Worm (Caenorhabditis elegans) whole organism, L3 larva: Measurements from ENCODE around the gene nhr-269.
A peak's percentile ranks its signal among the peaks of the same experiment; 100 is the strongest.

Experiments used
- ZK546.5 ChIP-seq: sonication (generic microtip); optimal IDR thresholded peaks from 2 replicates; lab custom pipeline; 2017; ENCODE audit warnings: missing biosample characterization, missing genetic modification characterization
- aly-2 ChIP-seq: fragments of 150-350 bp; optimal IDR thresholded peaks from 2 replicates; lab custom pipeline; 2014; ENCODE audit warnings: missing biosample characterization, missing genetic modification characterization
- ama-1 ChIP-seq: fragments of 150-350 bp; optimal IDR thresholded peaks from 2 replicates; lab custom pipeline; 2018
- ceh-16 ChIP-seq: sonication (generic microtip); optimal IDR thresholded peaks from 2 replicates; lab custom pipeline; 2017; ENCODE audit warnings: missing biosample characterization, missing genetic modification characterization
- ceh-9 ChIP-seq: sonication (generic microtip); optimal IDR thresholded peaks from 2 replicates; lab custom pipeline; 2018; ENCODE audit warnings: missing biosample characterization, missing genetic modification characterization
- egl-27 ChIP-seq: sonication (generic microtip); optimal IDR thresholded peaks from 4 replicates; lab custom pipeline; 2017; ENCODE audit warnings: missing biosample characterization, missing genetic modification reagents, missing genetic modification characterization
- egl-5 ChIP-seq: fragments of 150-350 bp; optimal IDR thresholded peaks from 2 replicates; lab custom pipeline; 2017; ENCODE audit warnings: missing biosample characterization, missing genetic modification reagents, missing genetic modification characterization, inconsistent platforms
- elt-1 ChIP-seq: fragments of 150-350 bp; optimal IDR thresholded peaks from 2 replicates; lab custom pipeline; 2014; ENCODE audit warnings: missing biosample characterization, missing genetic modification characterization
- elt-2 ChIP-seq: sonication (generic microtip); optimal IDR thresholded peaks from 2 replicates; lab custom pipeline; 2016; ENCODE audit warnings: missing genetic modification reagents, mild to moderate bottlenecking, missing genetic modification characterization, missing compliant biosample characterization
- elt-3 ChIP-seq, 3 experiments: fragments of 150-350 bp in 1 of 3; sonication (generic microtip) in 2 of 3; optimal IDR thresholded peaks; 2 replicates in 2 of 3; 4 replicates in 1 of 3; lab custom pipeline; 2014 to 2017; ENCODE audit warnings: missing biosample characterization in 3 of 3, missing genetic modification characterization in 3 of 3
- eor-1 ChIP-seq, 2 experiments: fragments of 150-350 bp; optimal IDR thresholded peaks; 2 replicates each; lab custom pipeline; 2014 to 2018; ENCODE audit warnings: missing biosample characterization in 2 of 2, missing genetic modification characterization in 2 of 2
- fkh-10 ChIP-seq: sonication (generic microtip); optimal IDR thresholded peaks from 2 replicates; lab custom pipeline; 2017; ENCODE audit warnings: missing biosample characterization, missing genetic modification reagents, missing genetic modification characterization
- fkh-2 ChIP-seq: fragments of 150-350 bp; optimal IDR thresholded peaks from 2 replicates; lab custom pipeline; 2014; ENCODE audit warnings: missing biosample characterization, missing genetic modification reagents, missing genetic modification characterization
- hmg-11 ChIP-seq: sonication (generic microtip); optimal IDR thresholded peaks from 2 replicates; lab custom pipeline; 2016; ENCODE audit warnings: missing genetic modification characterization, missing compliant biosample characterization
- jun-1 ChIP-seq: fragments of 150-350 bp; optimal IDR thresholded peaks from 2 replicates; lab custom pipeline; 2014; ENCODE audit warnings: missing biosample characterization, missing genetic modification reagents, missing genetic modification characterization
- lin-15B ChIP-seq: fragments of 150-350 bp; optimal IDR thresholded peaks from 2 replicates; lab custom pipeline; 2014; ENCODE audit warnings: missing biosample characterization, missing genetic modification characterization
- lin-39 ChIP-seq: fragments of 150-350 bp; optimal IDR thresholded peaks from 2 replicates; lab custom pipeline; 2018; ENCODE audit warnings: missing biosample characterization, missing genetic modification reagents, missing genetic modification characterization
- lsy-12 ChIP-seq: sonication (generic microtip); optimal IDR thresholded peaks from 2 replicates; lab custom pipeline; 2016; ENCODE audit warnings: mild to moderate bottlenecking, missing genetic modification characterization, missing compliant biosample characterization
- mdl-1 ChIP-seq: fragments of 150-350 bp; optimal IDR thresholded peaks from 2 replicates; lab custom pipeline; 2014; ENCODE audit warnings: missing biosample characterization, missing genetic modification characterization
- mml-1 ChIP-seq: fragments of 150-350 bp; sonication (generic microtip); optimal IDR thresholded peaks from 3 replicates; lab custom pipeline; 2014; ENCODE audit warnings: missing biosample characterization, missing genetic modification characterization
- nfya-1 ChIP-seq: sonication (generic microtip); optimal IDR thresholded peaks from 2 replicates; lab custom pipeline; 2017; ENCODE audit warnings: missing genetic modification characterization, mild to moderate bottlenecking, missing compliant biosample characterization, antibody characterized with exemption, moderate library complexity; ENCODE audit not compliant: insufficient read depth
- nhr-23 ChIP-seq: fragments of 150-350 bp; optimal IDR thresholded peaks from 2 replicates; lab custom pipeline; 2014; ENCODE audit warnings: missing biosample characterization, missing genetic modification reagents, missing genetic modification characterization
- nhr-237 ChIP-seq: fragments of 150-350 bp; optimal IDR thresholded peaks from 2 replicates; lab custom pipeline; 2014; ENCODE audit warnings: missing biosample characterization, missing genetic modification characterization
- nhr-25 ChIP-seq: sonication (generic microtip); optimal IDR thresholded peaks from 2 replicates; lab custom pipeline; 2017; ENCODE audit warnings: missing biosample characterization, missing genetic modification characterization
- nhr-28 ChIP-seq: fragments of 150-350 bp; optimal IDR thresholded peaks from 2 replicates; lab custom pipeline; 2014; ENCODE audit warnings: missing biosample characterization, missing genetic modification characterization
- nhr-43 ChIP-seq: sonication (generic microtip); optimal IDR thresholded peaks from 2 replicates; lab custom pipeline; 2016; ENCODE audit warnings: mild to moderate bottlenecking, missing genetic modification characterization, missing compliant biosample characterization; ENCODE audit not compliant: poor library complexity, severe bottlenecking
- nhr-67 ChIP-seq: fragments of 150-350 bp; optimal IDR thresholded peaks from 2 replicates; lab custom pipeline; 2014; ENCODE audit warnings: missing biosample characterization, missing genetic modification characterization
- nhr-76 ChIP-seq: fragments of 150-350 bp; sonication (generic microtip); optimal IDR thresholded peaks from 5 replicates; lab custom pipeline; 2014; ENCODE audit warnings: missing biosample characterization, missing genetic modification characterization
- nhr-77 ChIP-seq: fragments of 150-350 bp; optimal IDR thresholded peaks from 2 replicates; lab custom pipeline; 2014; ENCODE audit warnings: missing biosample characterization, missing genetic modification characterization
- pha-4 ChIP-seq: fragments of 150-350 bp; optimal IDR thresholded peaks from 2 replicates; lab custom pipeline; 2014; ENCODE audit warnings: missing biosample characterization, missing genetic modification reagents, missing genetic modification characterization
- pqm-1 ChIP-seq: fragments of 150-350 bp; optimal IDR thresholded peaks from 2 replicates; lab custom pipeline; 2017; ENCODE audit warnings: missing biosample characterization, missing genetic modification characterization, inconsistent platforms
- snpc-4 ChIP-seq: fragments of 150-350 bp; optimal IDR thresholded peaks from 2 replicates; lab custom pipeline; 2014; ENCODE audit warnings: missing biosample characterization, missing genetic modification characterization
- tbx-2 ChIP-seq: sonication (generic microtip); optimal IDR thresholded peaks from 2 replicates; lab custom pipeline; 2016; ENCODE audit warnings: mild to moderate bottlenecking, missing genetic modification characterization, missing compliant biosample characterization
- unc-39 ChIP-seq: sonication (generic microtip); optimal IDR thresholded peaks from 4 replicates; lab custom pipeline; 2017; ENCODE audit warnings: missing biosample characterization, missing genetic modification characterization
- unc-62 ChIP-seq: fragments of 150-350 bp; sonication (generic microtip); optimal IDR thresholded peaks from 4 replicates; lab custom pipeline; 2014; ENCODE audit warnings: missing biosample characterization, missing genetic modification reagents, missing genetic modification characterization
- zag-1 ChIP-seq: fragments of 150-350 bp; optimal IDR thresholded peaks from 2 replicates; lab custom pipeline; 2014; ENCODE audit warnings: missing biosample characterization, missing genetic modification characterization
- ztf-4 ChIP-seq: fragments of 150-350 bp; optimal IDR thresholded peaks from 2 replicates; lab custom pipeline; 2014; ENCODE audit warnings: missing biosample characterization, missing genetic modification characterization

nhr-269 gene

DNA sequence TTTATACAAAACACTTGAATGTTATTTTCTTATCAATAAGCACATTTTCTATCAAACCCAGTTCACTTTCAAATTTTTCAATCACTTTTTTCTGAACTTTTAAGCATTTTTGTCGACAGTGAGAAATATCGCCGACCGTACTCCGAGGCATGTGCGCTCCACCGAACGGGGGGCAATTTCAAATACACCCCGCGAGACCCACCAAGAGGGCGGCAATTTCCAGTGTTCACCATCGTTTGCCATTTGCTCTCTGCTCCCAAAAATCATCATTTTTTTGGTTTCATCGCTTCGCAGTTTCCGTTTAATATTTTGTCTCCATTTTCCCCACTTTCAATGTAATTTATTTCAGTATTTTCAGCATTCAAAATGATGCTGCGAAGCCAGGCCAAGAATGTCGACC lies 25.7 kb upstream of the nhr-269 start, which contains the start of gene cyb-3:
cyb-3 (plus strand) TSS at position 350 of the 400 bp plus-strand sequence.
- TF ChIP-seq ztf-4 (tag; lab: Kevin White, UChicago): no peak
- no peak for TF ChIP-seq ama-1
- no peak for TF ChIP-seq mdl-1 (tag; lab: Kevin White, UChicago)
- no peak for TF ChIP-seq eor-1 (tag; optimal IDR thresholded peaks at IDR 0.05; lab: Kevin White, UChicago)
- no peak for TF ChIP-seq zag-1 (tag; lab: Kevin White, UChicago)
- TF ChIP-seq hmg-11 (tag; lab: Kevin White, UChicago): no peak
- TF ChIP-seq, all 47 proteins: peak for 0

ce11 chrV:15394906-15395305 lies 25.3 kb upstream of the nhr-269 start, which contains the start of gene T06E6.1:
Gene T06E6.1, minus strand, starts transcription at chrV:15394961.
- TF ChIP-seq elt-2 (tag; lab: Kevin White, UChicago): peak; percentile 4
- TF ChIP-seq pha-4 (tag; lab: Kevin White, UChicago): peak; percentile 6
- TF ChIP-seq mdl-1 (tag; lab: Kevin White, UChicago): no peak
- TF ChIP-seq lin-15B (tag; lab: Kevin White, UChicago): peak; percentile 41

DNA sequence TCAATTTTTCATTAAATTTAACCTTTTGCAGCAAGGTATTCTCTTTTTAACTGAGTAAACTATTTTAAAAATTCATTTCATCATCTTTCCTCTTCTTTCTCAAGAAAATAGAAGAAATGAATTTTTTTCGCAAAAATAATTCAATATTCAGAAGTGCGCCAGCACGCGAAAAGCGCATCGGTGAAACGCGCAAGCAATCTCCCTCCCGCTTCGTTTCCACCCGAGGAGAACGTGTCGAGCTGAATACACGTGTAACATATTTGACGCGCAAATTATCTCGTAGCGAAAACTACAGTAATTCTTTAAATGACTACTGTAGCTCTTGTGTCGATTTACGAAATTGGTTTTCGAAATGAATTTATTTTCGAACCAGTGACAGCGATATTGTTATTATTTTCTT lies 22.5 kb upstream of the nhr-269 start:
- TF ChIP-seq ama-1 (no peak), nhr-67 (tag; lab: Kevin White, UChicago) (no peak), eor-1 (tag; optimal IDR thresholded peaks at IDR 0.05; lab: Kevin White, UChicago) (no peak), mml-1 (tag; lab: Kevin White, UChicago) (no peak), lin-15B (tag; lab: Kevin White, UChicago) (no peak), unc-39 (tag; lab: Kevin White, UChicago) (no peak), lsy-12 (tag; lab: Kevin White, UChicago) (no peak), ztf-4 (tag; lab: Kevin White, UChicago) (no peak), jun-1 (tag; lab: Kevin White, UChicago) (no peak), ceh-16 (tag; lab: Kevin White, UChicago) (no peak), tbx-2 (tag; lab: Kevin White, UChicago) (no peak), nhr-76 (no peak), elt-3 (tag; optimal IDR thresholded peaks at IDR 0.05; lab: Kevin White, UChicago) (no peak), aly-2 (tag; lab: Kevin White, UChicago) (no peak), nhr-237 (no peak), fkh-2 (tag; lab: Kevin White, UChicago) (no peak), pqm-1 (no peak), nfya-1 (tag; lab: Kevin White, UChicago) (no peak), lin-39 (no peak), nhr-43 (tag; lab: Kevin White, UChicago) (no peak)

DNA sequence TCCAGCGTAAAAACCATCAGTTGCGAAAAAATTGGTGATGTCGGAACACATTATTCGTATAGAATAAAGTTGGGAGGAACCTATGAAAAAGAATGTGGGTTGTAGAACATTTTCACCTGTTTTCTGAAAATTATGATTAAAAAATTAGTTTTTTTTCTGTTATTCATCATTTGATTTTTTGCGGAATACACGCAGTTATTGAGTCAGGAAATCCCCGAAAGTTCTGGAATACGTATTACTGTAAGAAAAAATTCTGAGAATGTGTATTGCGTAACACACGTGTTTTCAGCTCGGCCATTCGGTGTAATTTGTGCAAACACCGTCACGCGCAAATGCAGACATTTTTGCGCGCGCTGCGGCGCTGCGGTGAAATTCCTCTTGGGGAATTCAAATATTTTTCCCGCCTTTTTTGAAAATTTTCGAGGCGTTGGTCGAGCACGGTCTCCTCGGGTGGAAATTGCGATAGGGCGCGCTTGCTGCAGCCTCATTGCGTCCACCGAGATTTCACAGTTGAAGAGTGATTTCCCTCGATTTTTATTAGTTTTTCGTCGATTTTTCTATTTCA lies 19.3 kb upstream of the nhr-269 start, which contains the start of gene srh-170:
srh-170 (minus strand) TSS at position 51 of the 565 bp plus-strand sequence.
- TF ChIP-seq nhr-25 (tag; lab: Kevin White, UChicago) (no peak), ZK546.5 (tag; lab: Kevin White, UChicago) (no peak), nfya-1 (tag; lab: Kevin White, UChicago) (no peak)

- no peak for TF ChIP-seq fkh-10
- TF ChIP-seq fkh-2 (tag; lab: Kevin White, UChicago): no peak
- TF ChIP-seq aly-2 (tag; lab: Kevin White, UChicago): no peak
- no peak for TF ChIP-seq nhr-23 (tag; lab: Kevin White, UChicago)
- no peak for TF ChIP-seq nhr-28
- no peak for TF ChIP-seq nhr-25 (tag; lab: Kevin White, UChicago)
- no peak for TF ChIP-seq elt-2 (tag; lab: Kevin White, UChicago)
- TF ChIP-seq nhr-76: no peak
- TF ChIP-seq ztf-4 (tag; lab: Kevin White, UChicago): no peak
- no peak for TF ChIP-seq lsy-12 (tag; lab: Kevin White, UChicago)
- TF ChIP-seq snpc-4 (tag; lab: Kevin White, UChicago): no peak
Measured at ce11 chrV:15384733-15385132, 15.1 kb upstream of the nhr-269 start, which contains the start of gene str-102. Gene str-102, plus strand, starts transcription at chrV:15385033.

DNA sequence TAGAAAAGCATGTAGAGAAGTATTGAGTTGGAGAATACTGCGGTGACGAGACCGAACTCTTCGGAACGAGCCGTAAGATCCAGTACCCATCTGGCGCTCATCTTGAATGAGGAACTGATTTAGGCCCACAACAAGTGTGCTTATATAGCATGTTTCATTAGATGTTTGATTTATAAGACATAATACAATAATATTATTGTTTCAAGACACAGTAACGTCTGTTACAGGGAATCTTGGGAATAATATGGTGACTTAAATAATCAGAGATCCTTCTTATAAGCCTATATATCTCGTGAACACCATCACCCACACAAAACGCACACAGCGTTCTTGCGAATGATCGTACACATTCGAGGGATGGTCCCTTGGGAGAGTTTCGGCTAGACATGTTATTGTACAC lies 14.1 kb upstream of the nhr-269 start, which contains the start of gene str-88:
str-88 (minus strand) TSS at position 101 of the 400 bp plus-strand sequence.
- no peak for TF ChIP-seq egl-5 (tag; lab: Kevin White, UChicago)
- TF ChIP-seq egl-27 (tag; lab: Kevin White, UChicago): no peak
- TF ChIP-seq elt-1 (tag; lab: Kevin White, UChicago): no peak
- no peak for TF ChIP-seq unc-62 (GFP tag; lab: Kevin White, UChicago)
- TF ChIP-seq ceh-16 (tag; lab: Kevin White, UChicago): no peak
- no peak for TF ChIP-seq mml-1 (tag; lab: Kevin White, UChicago)
- TF ChIP-seq hmg-11 (tag; lab: Kevin White, UChicago): no peak
- no peak for TF ChIP-seq jun-1 (tag; lab: Kevin White, UChicago)
- no peak for TF ChIP-seq lin-15B (tag; lab: Kevin White, UChicago)
- no peak for TF ChIP-seq ZK546.5 (tag; lab: Kevin White, UChicago)
- no peak for TF ChIP-seq unc-39 (tag; lab: Kevin White, UChicago)
- TF ChIP-seq ceh-9: no peak
- no peak for TF ChIP-seq zag-1 (tag; lab: Kevin White, UChicago)
- no peak for TF ChIP-seq tbx-2 (tag; lab: Kevin White, UChicago)
- TF ChIP-seq nhr-77 (tag; lab: Kevin White, UChicago): no peak
- TF ChIP-seq mdl-1 (tag; lab: Kevin White, UChicago): no peak
- TF ChIP-seq snpc-4 (tag; lab: Kevin White, UChicago): no peak
